Worm (Caenorhabditis elegans) whole organism, early embryonic: ENCODE measurements around the gene F54E7.6.

Experiments used
- F13C5.2 ChIP-seq: sonication (generic microtip); optimal IDR thresholded peaks from 2 replicates; lab custom pipeline; 2017; ENCODE audit warnings: mild to moderate bottlenecking, missing genetic modification characterization, inconsistent platforms, missing compliant biosample characterization
- aly-1 ChIP-seq: sonication (generic microtip); optimal IDR thresholded peaks from 2 replicates; lab custom pipeline; 2016; ENCODE audit warnings: missing genetic modification characterization, missing compliant biosample characterization
- ama-1 ChIP-seq: fragments of 150-350 bp; optimal IDR thresholded peaks from 2 replicates; lab custom pipeline; 2014
- ceh-13 ChIP-seq: fragments of 200-800 bp; sonication (Bioruptor generic); optimal IDR thresholded peaks from 2 replicates; lab custom pipeline; 2018; ENCODE audit warnings: mild to moderate bottlenecking, missing genetic modification characterization, missing compliant biosample characterization
- ceh-36 ChIP-seq: sonication (generic microtip); optimal IDR thresholded peaks from 2 replicates; lab custom pipeline; 2016; ENCODE audit warnings: missing genetic modification characterization, inconsistent platforms, missing compliant biosample characterization
- ets-7 ChIP-seq: sonication (generic microtip); optimal IDR thresholded peaks from 2 replicates; lab custom pipeline; 2016; ENCODE audit warnings: missing genotype, missing genetic modification characterization, missing compliant biosample characterization
- flt-1 ChIP-seq: fragments of 200-800 bp; sonication (Bioruptor generic); IDR thresholded peaks from 2 replicates; pipeline ENCODE4 v1.3.6; 2022; ENCODE audit warnings: missing genetic modification characterization, missing compliant biosample characterization
- hmbx-1 ChIP-seq: sonication (generic microtip); optimal IDR thresholded peaks from 2 replicates; lab custom pipeline; 2016; ENCODE audit warnings: mild to moderate bottlenecking, missing genetic modification characterization, missing compliant biosample characterization
- hmg-4 ChIP-seq: fragments of 200-800 bp; sonication (Bioruptor generic); optimal IDR thresholded peaks from 2 replicates; lab custom pipeline; 2018; ENCODE audit warnings: mild to moderate bottlenecking, missing genetic modification characterization, missing compliant biosample characterization
- hnd-1 ChIP-seq: sonication (generic microtip); optimal IDR thresholded peaks from 2 replicates; lab custom pipeline; 2016; ENCODE audit warnings: missing genetic modification characterization, missing compliant biosample characterization
- sea-1 ChIP-seq: fragments of 200-800 bp; sonication (Bioruptor generic); conservative IDR thresholded peaks from 2 replicates; pipeline ENCODE4 v1.3.6; 2022; ENCODE audit warnings: missing genetic modification characterization, missing compliant biosample characterization
- tbx-37 ChIP-seq: fragments of 200-800 bp; sonication (Bioruptor generic); conservative IDR thresholded peaks from 2 replicates; pipeline ENCODE4 v1.3.6; 2022; ENCODE audit warnings: missing genetic modification reagents, missing genetic modification characterization, missing compliant biosample characterization
- tra-4 ChIP-seq: sonication (generic microtip); optimal IDR thresholded peaks from 2 replicates; lab custom pipeline; 2017; ENCODE audit warnings: missing genetic modification characterization, missing compliant biosample characterization

DNA sequence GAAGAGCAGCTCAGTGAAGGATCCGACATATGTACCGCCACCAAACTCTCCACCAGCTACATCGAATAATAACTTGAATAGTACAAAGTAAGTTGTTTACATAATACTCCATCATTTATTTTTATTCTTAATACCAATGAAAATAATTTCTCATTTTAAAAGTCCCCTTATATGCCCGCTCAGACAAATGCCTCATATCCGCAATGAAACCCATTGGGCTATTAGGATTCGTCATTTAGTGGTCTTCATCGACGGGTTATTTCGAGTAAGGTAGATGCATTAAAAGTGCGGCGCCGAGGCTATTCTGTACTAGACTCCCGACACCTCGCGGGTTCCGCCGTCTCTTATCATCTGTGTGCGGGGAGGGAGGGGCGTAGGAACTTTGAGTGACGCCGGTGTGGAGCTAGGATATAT, 7.2 kb downstream of the F54E7.6 start:
- TF ChIP-seq hmg-4 (GFP tag; lab: Kevin White, UChicago) (no peak), hnd-1 (tag; lab: Kevin White, UChicago) (no peak), ceh-36 (no peak), flt-1 (GFP tag; lab: Robert Waterston, UW) (no peak), ama-1 (lab: Kevin White, UChicago) (no peak), ets-7 (tag; lab: Kevin White, UChicago) (no peak), ceh-13 (GFP tag; lab: Kevin White, UChicago) (no peak), F13C5.2 (no peak), sea-1 (no peak), tbx-37 (GFP tag; lab: Robert Waterston, UW) (no peak), hmbx-1 (no peak), aly-1 (tag; lab: Kevin White, UChicago) (no peak), tra-4 (tag; lab: Kevin White, UChicago) (no peak)
